Worm (Caenorhabditis elegans): ENCODE data around the gene C49C8.5.

- TF ChIP-seq ref-1 (GFP tag; conservative IDR thresholded peaks at IDR 0.05) (no peak), T22C8.4 (GFP tag; IDR thresholded peaks at IDR 0.05) (no peak), tab-1 (GFP tag; IDR thresholded peaks at IDR 0.05) (no peak), cog-1 (tag; optimal IDR thresholded peaks at IDR 0.05) (no peak), flt-1 (GFP tag; IDR thresholded peaks at IDR 0.05) (no peak), ztf-23 (GFP tag; IDR thresholded peaks at IDR 0.05) (no peak), klf-2 (GFP tag; conservative IDR thresholded peaks at IDR 0.05) (no peak), ztf-29 (GFP tag; IDR thresholded peaks at IDR 0.05) (no peak), med-1 (GFP tag; optimal IDR thresholded peaks at IDR 0.05; ENCODE audit: insufficient read depth) (no peak)
These were observed 44.0 kb upstream of the C49C8.5 start, which contains the start of gene ttll-11 for ce11 chrIV:8697436-8697835.

Measured in whole organism, midembryonic.